Fruit fly (Drosophila melanogaster): ENCODE data around the gene CG14408.

Gene CG14408

DNA sequence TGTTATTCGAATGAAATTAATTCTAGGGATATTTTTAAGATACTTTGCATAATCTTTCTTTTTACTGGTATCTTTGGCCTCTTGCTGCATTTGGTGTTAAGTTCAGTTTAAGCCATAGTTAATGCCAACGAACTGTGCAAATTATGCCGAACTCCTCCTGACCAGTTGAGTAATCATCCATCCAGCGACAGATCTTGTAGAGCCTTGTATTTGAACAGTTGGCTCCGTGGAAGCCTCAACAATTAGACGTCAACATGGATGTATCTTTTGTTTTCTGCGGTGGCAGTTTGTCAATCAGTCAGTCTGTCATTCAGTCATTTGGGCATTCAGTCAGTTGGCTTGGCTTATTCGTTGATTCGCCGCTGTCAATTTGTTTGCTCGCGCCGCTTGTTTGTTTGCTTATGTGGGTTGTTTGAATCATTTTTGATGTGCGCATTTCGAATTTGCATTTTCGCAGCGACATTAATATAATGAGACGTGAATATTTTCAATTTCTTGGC is 29.2 kb downstream of the CG14408 start (continued):
- TF ChIP-seq CG3281 (GFP tag; optimal IDR thresholded peaks at IDR 0.05) = peak; percentile 16
- TF ChIP-seq tap (tag; optimal IDR thresholded peaks at IDR 0.05) = no peak
- TF ChIP-seq Ets65A (GFP tag) = no peak
- TF ChIP-seq CG30020 (tag; optimal IDR thresholded peaks at IDR 0.05) = no peak
- TF ChIP-seq CG9727 (GFP tag; optimal IDR thresholded peaks at IDR 0.05) = no peak
- TF ChIP-seq CG8359 (GFP tag; optimal IDR thresholded peaks at IDR 0.05; ENCODE audit: borderline replicate concordance) = no peak
- TF ChIP-seq CG17802 (tag; optimal IDR thresholded peaks at IDR 0.05) = no peak
- TF ChIP-seq CG11398 (GFP tag; optimal IDR thresholded peaks at IDR 0.05) = no peak
- TF ChIP-seq CG6175 (GFP tag; IDR thresholded peaks at IDR 0.05) = no peak

DNA sequence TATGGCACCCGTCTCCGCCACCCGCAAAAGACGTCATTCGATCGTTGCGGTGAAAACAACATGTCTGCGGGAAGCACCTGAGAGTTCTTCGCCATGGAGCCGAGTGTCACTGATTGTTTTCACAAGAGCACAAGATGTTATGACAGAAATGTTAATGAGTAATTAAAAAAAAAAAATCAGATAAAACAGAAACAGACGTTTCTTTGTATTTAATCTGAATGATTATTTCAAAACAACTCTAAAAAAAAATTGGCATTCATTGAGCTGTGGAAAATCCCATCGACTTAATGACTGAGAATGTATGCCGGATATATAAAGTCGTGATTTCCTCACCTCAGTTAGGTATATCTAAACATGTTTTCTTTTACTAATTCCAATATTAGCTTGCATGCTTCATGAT is 45.4 kb downstream of the CG14408 start, which contains the start of gene Ag5r:
TSS of gene Ag5r (minus strand) at position 101 of the 400 bp plus-strand sequence.
- TF ChIP-seq CG7556 (GFP tag; optimal IDR thresholded peaks at IDR 0.05) = no peak
- TF ChIP-seq bowl (GFP tag; IDR thresholded peaks at IDR 0.05) = no peak
- peak; percentile 36 for TF ChIP-seq sens (GFP tag)
- TF ChIP-seq caup (GFP tag; optimal IDR thresholded peaks at IDR 0.05; ENCODE audit: severe bottlenecking) = peak; percentile 21

DNA sequence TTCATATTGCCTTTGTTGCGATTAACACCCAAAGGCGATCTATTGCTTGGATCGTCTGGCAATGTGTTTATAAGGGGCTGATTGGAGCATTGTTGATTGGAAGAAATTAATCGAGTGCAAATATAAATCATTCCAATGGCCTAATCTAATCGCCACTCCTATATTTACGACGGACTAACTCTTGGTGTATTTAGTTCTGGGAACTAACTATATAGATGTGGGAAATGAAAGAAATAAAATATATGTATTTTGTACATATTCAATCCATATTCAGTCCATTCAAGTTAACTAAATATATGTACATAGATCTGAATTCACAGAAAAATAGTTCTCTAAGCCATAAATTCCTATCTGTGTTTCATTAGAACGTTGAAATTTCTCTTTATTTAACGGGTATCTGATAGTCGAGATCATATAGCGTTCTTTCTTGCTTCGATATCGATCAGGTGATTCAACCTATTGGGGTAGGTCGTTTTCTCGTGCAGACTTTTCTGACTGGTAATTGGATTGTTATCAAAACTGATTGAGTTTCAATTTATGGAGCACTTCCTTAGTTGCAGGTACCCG is 47.7 kb downstream of the CG14408 start, which contains the start of gene Ag5r2:
TSS of gene Ag5r2 (minus strand) at position 51 of the 567 bp plus-strand sequence.
- TF ChIP-seq tin (GFP tag; optimal IDR thresholded peaks at IDR 0.05) (no peak), CG13424 (tag; optimal IDR thresholded peaks at IDR 0.05) (no peak), repo (GFP tag; optimal IDR thresholded peaks at IDR 0.05) (no peak), schlank (tag; optimal IDR thresholded peaks at IDR 0.05) (no peak), aop (GFP tag; IDR thresholded peaks at IDR 0.05) (no peak), CG11504 (tag; optimal IDR thresholded peaks at IDR 0.05) (no peak), org-1 (GFP tag; optimal IDR thresholded peaks at IDR 0.05) (no peak), CG16813 (GFP tag; IDR thresholded peaks at IDR 0.05; ENCODE audit: partially characterized antibody) (peak; percentile 41; the same call in 1 of the 3 replicates), bab2 (GFP tag; optimal IDR thresholded peaks at IDR 0.05) (no peak), D19B (GFP tag; optimal IDR thresholded peaks at IDR 0.05) (peak; percentile 82), knrl (GFP tag; IDR thresholded peaks at IDR 0.05; ENCODE audit: partially characterized antibody) (no peak), CG8924 (tag; optimal IDR thresholded peaks at IDR 0.05) (no peak), CG14860 (GFP tag; IDR thresholded peaks at IDR 0.05; ENCODE audit: partially characterized antibody) (peak; percentile 19; the same call in 1 of the 3 replicates), dysf (GFP tag; IDR thresholded peaks at IDR 0.05) (no peak), fru (optimal IDR thresholded peaks at IDR 0.05) (no peak), Sox102F (GFP tag; optimal IDR thresholded peaks at IDR 0.05) (no peak), CG17328 (GFP tag; IDR thresholded peaks at IDR 0.05) (no peak), HLH4C (GFP tag; IDR thresholded peaks at IDR 0.05; ENCODE audit: partially characterized antibody) (peak; percentile 51; the same call in 2 of the 3 replicates), CG6175 (GFP tag; IDR thresholded peaks at IDR 0.05) (no peak), cwo (GFP tag; optimal IDR thresholded peaks at IDR 0.05) (peak; percentile 38), CG9727 (GFP tag; optimal IDR thresholded peaks at IDR 0.05) (no peak), CG3995 (GFP tag; optimal IDR thresholded peaks at IDR 0.05) (no peak), CHES-1-like (GFP tag; optimal IDR thresholded peaks at IDR 0.05) (no peak), chm (GFP tag; IDR thresholded peaks at IDR 0.05) (no peak), CG34376 (GFP tag; optimal IDR thresholded peaks at IDR 0.05) (peak; percentile 14), pho (GFP tag; optimal IDR thresholded peaks at IDR 0.05) (no peak), Scr (GFP tag; IDR thresholded peaks at IDR 0.05; ENCODE audit: partially characterized antibody) (0 out of 2 replicates have a peak, but pooled peaks have one; percentile 10), dimm (GFP tag; IDR thresholded peaks at IDR 0.05) (no peak), NC2α (GFP tag; optimal IDR thresholded peaks at IDR 0.05) (no peak), her (GFP tag; optimal IDR thresholded peaks at IDR 0.05) (no peak), pita (GFP tag; optimal IDR thresholded peaks at IDR 0.05) (no peak), Ada2b (GFP tag; IDR thresholded peaks at IDR 0.05) (no peak), CG15011 (GFP tag; optimal IDR thresholded peaks at IDR 0.05) (no peak), Adf1 (GFP tag; IDR thresholded peaks at IDR 0.05) (no peak), ato (GFP tag; IDR thresholded peaks at IDR 0.05; ENCODE audit: partially characterized antibody) (no peak), grn (GFP tag; optimal IDR thresholded peaks at IDR 0.05) (peak; percentile 64)

Data from whole organism, embryonic.